Worm (Caenorhabditis elegans) whole organism, early embryonic: ENCODE measurements around the gene him-6.
"Not testable (repeated sequence)": the region's sequence is repeated elsewhere in the genome, so short reads cannot be mapped to it uniquely, and the experiment has no call there.

Experiments
- B0310.2 ChIP-seq: sonication (generic microtip); optimal IDR thresholded peaks from 2 replicates; lab custom pipeline; 2016; ENCODE audit warnings: mild to moderate bottlenecking, missing genetic modification characterization, missing compliant biosample characterization
- F13C5.2 ChIP-seq: sonication (generic microtip); optimal IDR thresholded peaks from 2 replicates; lab custom pipeline; 2017; ENCODE audit warnings: mild to moderate bottlenecking, missing genetic modification characterization, inconsistent platforms, missing compliant biosample characterization
- aly-1 ChIP-seq: sonication (generic microtip); optimal IDR thresholded peaks from 2 replicates; lab custom pipeline; 2016; ENCODE audit warnings: missing genetic modification characterization, missing compliant biosample characterization
- ama-1 ChIP-seq: fragments of 150-350 bp; optimal IDR thresholded peaks from 2 replicates; lab custom pipeline; 2014
- ceh-13 ChIP-seq: fragments of 200-800 bp; sonication (Bioruptor generic); optimal IDR thresholded peaks from 2 replicates; lab custom pipeline; 2018; ENCODE audit warnings: mild to moderate bottlenecking, missing genetic modification characterization, missing compliant biosample characterization
- ceh-36 ChIP-seq: sonication (generic microtip); optimal IDR thresholded peaks from 2 replicates; lab custom pipeline; 2016; ENCODE audit warnings: missing genetic modification characterization, inconsistent platforms, missing compliant biosample characterization
- ets-7 ChIP-seq: sonication (generic microtip); optimal IDR thresholded peaks from 2 replicates; lab custom pipeline; 2016; ENCODE audit warnings: missing genotype, missing genetic modification characterization, missing compliant biosample characterization
- flt-1 ChIP-seq: fragments of 200-800 bp; sonication (Bioruptor generic); IDR thresholded peaks from 2 replicates; pipeline ENCODE4 v1.3.6; 2022; ENCODE audit warnings: missing genetic modification characterization, missing compliant biosample characterization
- hmbx-1 ChIP-seq: sonication (generic microtip); optimal IDR thresholded peaks from 2 replicates; lab custom pipeline; 2016; ENCODE audit warnings: mild to moderate bottlenecking, missing genetic modification characterization, missing compliant biosample characterization
- hmg-4 ChIP-seq: fragments of 200-800 bp; sonication (Bioruptor generic); optimal IDR thresholded peaks from 2 replicates; lab custom pipeline; 2018; ENCODE audit warnings: mild to moderate bottlenecking, missing genetic modification characterization, missing compliant biosample characterization
- hnd-1 ChIP-seq: sonication (generic microtip); optimal IDR thresholded peaks from 2 replicates; lab custom pipeline; 2016; ENCODE audit warnings: missing genetic modification characterization, missing compliant biosample characterization
- pes-1 ChIP-seq: fragments of 200-800 bp; sonication (Bioruptor generic); IDR thresholded peaks from 2 replicates; pipeline ENCODE4 v1.3.6; 2022; ENCODE audit warnings: missing genetic modification reagents, missing genetic modification characterization, missing compliant biosample characterization
- scrt-1 ChIP-seq: fragments of 200-800 bp; sonication (Bioruptor generic); IDR thresholded peaks from 2 replicates; pipeline ENCODE4 v1.3.6; 2022; ENCODE audit warnings: missing genetic modification characterization, missing compliant biosample characterization
- sea-1 ChIP-seq: fragments of 200-800 bp; sonication (Bioruptor generic); conservative IDR thresholded peaks from 2 replicates; pipeline ENCODE4 v1.3.6; 2022; ENCODE audit warnings: missing genetic modification characterization, missing compliant biosample characterization
- tbx-11 ChIP-seq: fragments of 200-800 bp; sonication (Bioruptor generic); IDR thresholded peaks from 2 replicates; pipeline ENCODE4 v1.3.6; 2022; ENCODE audit warnings: missing genetic modification characterization, missing compliant biosample characterization
- tbx-37 ChIP-seq: fragments of 200-800 bp; sonication (Bioruptor generic); conservative IDR thresholded peaks from 2 replicates; pipeline ENCODE4 v1.3.6; 2022; ENCODE audit warnings: missing genetic modification reagents, missing genetic modification characterization, missing compliant biosample characterization
- tra-4 ChIP-seq: sonication (generic microtip); optimal IDR thresholded peaks from 2 replicates; lab custom pipeline; 2017; ENCODE audit warnings: missing genetic modification characterization, missing compliant biosample characterization

The him-6 gene

DNA sequence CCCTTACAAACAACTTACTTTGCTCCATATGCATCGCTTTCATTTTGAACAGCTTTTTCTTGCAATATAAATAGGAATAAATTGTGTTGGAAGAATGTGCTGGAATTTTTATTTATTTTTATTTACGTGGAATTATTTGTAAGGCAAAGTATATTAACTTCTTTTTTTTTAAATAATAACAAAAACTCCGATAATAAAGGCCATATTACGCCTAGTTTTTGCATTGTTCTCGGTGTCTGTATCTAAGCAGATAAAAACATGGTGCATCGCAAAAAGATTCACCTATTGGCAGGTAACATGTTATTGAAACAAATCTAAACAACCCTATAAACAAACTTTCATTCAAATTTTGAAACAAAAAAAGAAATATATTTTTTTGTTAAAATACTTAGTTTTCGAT is 27.2 kb upstream of the him-6 start, which contains the start of gene C25G4.8:
TSS of gene C25G4.8 (minus strand) at position 101 of the 400 bp plus-strand sequence.
- TF ChIP-seq tra-4 (tag; lab: Kevin White, UChicago) = no peak
- no peak for TF ChIP-seq ama-1 (lab: Kevin White, UChicago)
- TF ChIP-seq B0310.2 (tag; lab: Kevin White, UChicago) = no peak
- TF ChIP-seq ceh-36 = no peak
- no peak for TF ChIP-seq hnd-1 (tag; lab: Kevin White, UChicago)
- no peak for TF ChIP-seq tbx-37 (GFP tag; lab: Robert Waterston, UW)
- no peak for TF ChIP-seq hmbx-1
- TF ChIP-seq ets-7 (tag; lab: Kevin White, UChicago) = no peak
- TF ChIP-seq F13C5.2 (tag; lab: Kevin White, UChicago) = no peak
- no peak for TF ChIP-seq scrt-1 (GFP tag; lab: Robert Waterston, UW)
- TF ChIP-seq ceh-13 = no peak
- TF ChIP-seq hmg-4 (GFP tag; lab: Kevin White, UChicago) = no peak
- TF ChIP-seq sea-1 (GFP tag; lab: Robert Waterston, UW) = no peak
- no peak for TF ChIP-seq pes-1 (GFP tag; lab: Robert Waterston, UW)
- no peak for TF ChIP-seq tbx-11 (GFP tag; lab: Robert Waterston, UW)
- no peak for TF ChIP-seq flt-1 (GFP tag; lab: Robert Waterston, UW)
- TF ChIP-seq aly-1 (tag; lab: Kevin White, UChicago) = no peak

DNA sequence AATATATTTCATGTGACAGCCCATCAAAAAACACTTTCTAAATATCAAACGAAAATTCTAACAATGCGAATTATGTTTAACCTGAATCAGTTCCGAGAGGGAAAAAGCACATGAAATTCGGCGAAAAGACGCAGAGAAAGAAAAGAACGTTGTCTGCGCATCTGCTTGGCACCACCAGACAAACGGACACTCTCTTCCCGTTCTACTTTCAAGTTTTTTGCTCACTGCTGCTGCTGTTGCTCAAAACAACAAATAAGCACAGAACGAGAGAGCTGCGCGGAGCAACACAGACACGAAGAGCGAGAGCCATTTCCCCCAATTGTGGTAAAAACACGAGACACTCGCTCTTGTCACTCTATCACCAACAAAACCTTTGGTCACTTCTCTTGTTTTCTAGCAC is 25.8 kb upstream of the him-6 start:
- TF ChIP-seq scrt-1 (GFP tag; lab: Robert Waterston, UW) = no peak
- TF ChIP-seq aly-1 (tag; lab: Kevin White, UChicago) = no peak
- no peak for TF ChIP-seq ama-1 (lab: Kevin White, UChicago)
- no peak for TF ChIP-seq ceh-13
- no peak for TF ChIP-seq tra-4 (tag; lab: Kevin White, UChicago)
- no peak for TF ChIP-seq tbx-11 (GFP tag; lab: Robert Waterston, UW)
- no peak for TF ChIP-seq B0310.2 (tag; lab: Kevin White, UChicago)
- no peak for TF ChIP-seq hnd-1 (tag; lab: Kevin White, UChicago)
- no peak for TF ChIP-seq F13C5.2 (tag; lab: Kevin White, UChicago)
- TF ChIP-seq sea-1 (GFP tag; lab: Robert Waterston, UW) = no peak
- no peak for TF ChIP-seq flt-1 (GFP tag; lab: Robert Waterston, UW)

DNA sequence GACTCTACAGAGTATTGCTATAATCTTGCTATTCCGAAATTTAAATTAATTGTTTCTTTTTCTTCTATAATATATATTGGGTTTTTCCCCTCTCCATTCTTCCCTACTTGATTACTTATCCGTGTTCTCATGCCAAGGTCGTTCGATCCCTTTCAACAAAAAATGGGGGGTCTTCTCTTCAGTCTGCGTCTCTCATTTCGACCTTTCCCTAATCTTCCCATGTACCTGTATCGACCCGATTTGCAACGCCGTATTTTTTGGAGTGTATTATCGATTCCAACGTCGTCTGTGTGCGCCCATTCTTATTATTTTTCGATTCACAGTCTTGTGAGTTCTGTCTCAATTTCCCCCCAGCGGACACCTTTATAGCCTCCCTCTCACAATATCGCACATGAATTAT is 22.8 kb upstream of the him-6 start:
- no peak for TF ChIP-seq B0310.2 (tag; lab: Kevin White, UChicago)
- TF ChIP-seq ets-7 (tag; lab: Kevin White, UChicago) = no peak
- no peak for TF ChIP-seq hmg-4 (GFP tag; lab: Kevin White, UChicago)
- no peak for TF ChIP-seq hnd-1 (tag; lab: Kevin White, UChicago)
- TF ChIP-seq tbx-11 (GFP tag; lab: Robert Waterston, UW) = no peak
- no peak for TF ChIP-seq flt-1 (GFP tag; lab: Robert Waterston, UW)
- no peak for TF ChIP-seq aly-1 (tag; lab: Kevin White, UChicago)
- TF ChIP-seq tbx-37 (GFP tag; lab: Robert Waterston, UW) = no peak
- no peak for TF ChIP-seq pes-1 (GFP tag; lab: Robert Waterston, UW)
- no peak for TF ChIP-seq sea-1 (GFP tag; lab: Robert Waterston, UW)
- no peak for TF ChIP-seq ceh-36
- TF ChIP-seq scrt-1 (GFP tag; lab: Robert Waterston, UW) = no peak

DNA sequence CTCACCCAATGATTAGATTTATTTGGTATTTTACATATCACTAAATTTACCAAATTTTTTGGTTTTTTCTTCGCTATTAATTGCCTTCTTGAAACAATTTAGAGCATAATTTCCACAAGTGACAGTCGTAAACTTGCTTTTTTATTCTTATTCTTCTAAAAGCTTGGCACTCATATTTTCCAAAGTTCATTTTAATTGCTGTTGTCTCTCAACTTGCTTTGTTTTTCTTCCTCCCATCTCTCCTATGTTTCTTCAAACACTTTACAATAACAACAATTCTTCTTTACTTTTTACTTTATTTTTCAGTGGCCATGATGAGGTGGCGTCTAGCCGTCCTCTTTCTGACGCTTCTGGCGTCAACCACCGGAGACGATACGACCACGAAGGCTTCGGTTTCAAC is 22.2 kb upstream of the him-6 start, which contains the start of gene igdb-2:
TSS of gene igdb-2 (plus strand) at position 301 of the 400 bp plus-strand sequence.
- TF ChIP-seq ets-7 (tag; lab: Kevin White, UChicago) = no peak
- TF ChIP-seq tra-4 (tag; lab: Kevin White, UChicago) = no peak
- no peak for TF ChIP-seq ama-1 (lab: Kevin White, UChicago)
- no peak for TF ChIP-seq B0310.2 (tag; lab: Kevin White, UChicago)
- no peak for TF ChIP-seq F13C5.2 (tag; lab: Kevin White, UChicago)

DNA sequence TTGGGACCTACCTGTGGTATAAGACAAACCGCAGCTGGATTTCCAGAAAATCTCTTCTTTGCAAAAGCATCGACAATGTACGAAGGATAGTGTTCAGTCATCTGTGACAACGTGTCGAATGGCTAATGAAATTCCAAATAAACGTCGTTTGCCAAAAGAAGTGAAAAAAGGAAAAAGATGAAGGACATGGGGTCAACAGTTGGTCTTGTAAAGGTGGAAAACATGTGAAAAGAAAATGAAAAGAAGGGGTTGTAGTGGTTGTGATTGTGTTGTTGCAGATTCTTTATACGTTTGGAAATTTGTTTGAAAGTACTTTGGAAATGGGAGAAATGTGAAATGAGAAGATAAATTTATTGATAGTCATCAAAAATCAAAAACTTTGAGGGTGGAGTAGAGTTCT is 13.6 kb upstream of the him-6 start, which contains the start of gene T04A11.1:
TSS of gene T04A11.1 (minus strand) at position 101 of the 400 bp plus-strand sequence.
- TF ChIP-seq ceh-36; pes-1 (GFP tag; lab: Robert Waterston, UW); scrt-1 (GFP tag; lab: Robert Waterston, UW): not testable (repeated sequence)

DNA sequence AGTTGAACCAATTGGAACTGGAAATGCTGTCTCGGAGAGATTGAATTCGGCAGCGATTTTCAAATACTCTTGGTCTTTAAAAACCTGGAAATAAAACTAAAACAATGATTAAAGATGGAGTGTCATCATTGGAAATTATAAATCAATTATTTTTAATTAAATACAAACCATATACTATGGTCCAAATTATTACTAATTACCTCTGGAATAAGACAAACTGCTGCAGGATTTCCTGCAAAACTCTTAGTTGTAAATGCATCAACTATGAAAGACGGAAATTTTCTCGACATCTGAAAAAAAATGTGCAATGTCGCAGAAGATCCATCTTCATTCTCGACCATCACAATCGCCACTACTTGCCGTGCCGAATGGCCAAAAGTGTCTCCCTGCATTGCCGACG is 11.9 kb upstream of the him-6 start, which contains the start of gene igdb-1:
TSS of gene igdb-1 (plus strand) at position 301 of the 400 bp plus-strand sequence.
- not testable (repeated sequence) for TF ChIP-seq ceh-36; B0310.2 (tag; lab: Kevin White, UChicago); aly-1 (tag; lab: Kevin White, UChicago)

DNA sequence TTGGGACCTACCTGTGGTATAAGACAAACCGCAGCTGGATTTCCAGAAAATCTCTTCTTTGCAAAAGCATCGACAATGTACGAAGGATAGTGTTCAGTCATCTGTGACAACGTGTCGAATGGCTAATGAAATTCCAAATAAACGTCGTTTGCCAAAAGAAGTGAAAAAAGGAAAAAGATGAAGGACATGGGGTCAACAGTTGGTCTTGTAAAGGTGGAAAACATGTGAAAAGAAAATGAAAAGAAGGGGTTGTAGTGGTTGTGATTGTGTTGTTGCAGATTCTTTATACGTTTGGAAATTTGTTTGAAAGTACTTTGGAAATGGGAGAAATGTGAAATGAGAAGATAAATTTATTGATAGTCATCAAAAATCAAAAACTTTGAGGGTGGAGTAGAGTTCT is 6.1 kb upstream of the him-6 start, which contains the start of gene T04A11.4:
TSS of gene T04A11.4 (minus strand) at position 101 of the 400 bp plus-strand sequence.
- TF ChIP-seq ceh-13; flt-1 (GFP tag; lab: Robert Waterston, UW); tbx-37 (GFP tag; lab: Robert Waterston, UW): not testable (repeated sequence)

DNA sequence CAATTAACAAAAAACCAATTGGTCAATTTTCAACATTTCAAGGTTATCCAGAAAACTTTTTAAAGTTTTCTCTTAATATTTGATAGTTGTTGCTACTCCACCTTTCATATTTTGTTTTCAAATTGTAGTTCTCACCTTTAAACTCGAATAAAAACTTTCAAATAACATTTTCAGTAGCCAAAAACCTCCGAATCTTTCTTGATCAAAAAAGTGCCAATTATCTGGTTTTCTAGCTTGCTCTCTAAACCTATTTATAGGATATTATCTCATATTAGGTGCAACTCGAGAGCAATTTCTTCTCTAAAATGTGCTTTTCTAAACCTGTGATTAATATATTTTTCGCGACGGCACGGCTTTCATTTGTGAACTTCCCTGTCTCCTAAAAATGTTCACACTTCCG is 3.4 kb upstream of the him-6 start, which contains the start of gene sru-26:
TSS of gene sru-26 (plus strand) at position 301 of the 400 bp plus-strand sequence.
- no peak for TF ChIP-seq ceh-36
- no peak for TF ChIP-seq hmbx-1
- no peak for TF ChIP-seq ama-1 (lab: Kevin White, UChicago)
- TF ChIP-seq hnd-1 (tag; lab: Kevin White, UChicago) = no peak
- TF ChIP-seq flt-1 (GFP tag; lab: Robert Waterston, UW) = no peak
- no peak for TF ChIP-seq ets-7 (tag; lab: Kevin White, UChicago)
- no peak for TF ChIP-seq pes-1 (GFP tag; lab: Robert Waterston, UW)
- TF ChIP-seq tbx-11 (GFP tag; lab: Robert Waterston, UW) = no peak
- no peak for TF ChIP-seq ceh-13
- no peak for TF ChIP-seq F13C5.2 (tag; lab: Kevin White, UChicago)
